Fruit fly (Drosophila melanogaster): ENCODE measurements around the gene Nepl8.

The Nepl8 gene

dm6 chr2L:16534174-16534835 lies 46.4 kb downstream of the Nepl8 start (continued):
- TF ChIP-seq CG4854 (GFP tag; optimal IDR thresholded peaks at IDR 0.05) (peak; percentile 3), CG32767 (GFP tag; IDR thresholded peaks at IDR 0.05) (no peak), dmrt11E (tag; optimal IDR thresholded peaks at IDR 0.05) (no peak), NFAT (GFP tag; IDR thresholded peaks at IDR 0.05) (peak; percentile 27; the same call in 1 of the 2 replicates), Neu2 (GFP tag; optimal IDR thresholded peaks at IDR 0.05; ENCODE audit: borderline replicate concordance) (no peak), Bdp1 (GFP tag; optimal IDR thresholded peaks at IDR 0.05) (no peak), Lim3 (GFP tag; IDR thresholded peaks at IDR 0.05) (no peak), ind (GFP tag; optimal IDR thresholded peaks at IDR 0.05) (no peak), cad (GFP tag; optimal IDR thresholded peaks at IDR 0.05) (no peak), CG11560 (tag; IDR thresholded peaks at IDR 0.05) (no peak), CG7372 (GFP tag; IDR thresholded peaks at IDR 0.05) (no peak), esg (GFP tag; conservative IDR thresholded peaks at IDR 0.05) (no peak), chm (GFP tag; IDR thresholded peaks at IDR 0.05) (peak; percentile 74; the same call in 1 of the 2 replicates), eyg (GFP tag; optimal IDR thresholded peaks at IDR 0.05) (no peak), CG7556 (GFP tag; optimal IDR thresholded peaks at IDR 0.05) (no peak), crol (GFP tag; IDR thresholded peaks at IDR 0.05) (peak; percentile 86), gsb-n (tag; optimal IDR thresholded peaks at IDR 0.05) (no peak), Drgx (GFP tag; IDR thresholded peaks at IDR 0.05) (peak; percentile 74), Jarid2 (GFP tag; optimal IDR thresholded peaks at IDR 0.05) (peak; percentile 37), CG1024 (GFP tag; IDR thresholded peaks at IDR 0.05) (no peak), Hr39 (optimal IDR thresholded peaks at IDR 0.05) (no peak), amos (GFP tag; IDR thresholded peaks at IDR 0.05; ENCODE audit: partially characterized antibody) (no peak), CG15514 (GFP tag; optimal IDR thresholded peaks at IDR 0.05) (peak; percentile 48), CG11723 (GFP tag; optimal IDR thresholded peaks at IDR 0.05) (peak; percentile 25), Blimp-1 (GFP tag; optimal IDR thresholded peaks at IDR 0.05) (no peak), bsh (GFP tag; optimal IDR thresholded peaks at IDR 0.05) (peak; percentile 14 to 70), CG2129 (GFP tag; IDR thresholded peaks at IDR 0.05; ENCODE audit: partially characterized antibody) (no peak), caup (GFP tag; optimal IDR thresholded peaks at IDR 0.05; ENCODE audit: severe bottlenecking) (peak; percentile 81), CG13894 (tag; optimal IDR thresholded peaks at IDR 0.05) (no peak), CG8089 (GFP tag; optimal IDR thresholded peaks at IDR 0.05) (peak; percentile 33), CG11456 (GFP tag; IDR thresholded peaks at IDR 0.05) (no peak), E2f1 (GFP tag; IDR thresholded peaks at IDR 0.05) (peak; percentile 14; the same call in 1 of the 2 replicates), hb (GFP tag; IDR thresholded peaks at IDR 0.05; ENCODE audit: partially characterized antibody) (no peak), CG7271 (tag; optimal IDR thresholded peaks at IDR 0.05) (no peak), CG18764 (GFP tag; optimal IDR thresholded peaks at IDR 0.05) (no peak), tin (GFP tag; optimal IDR thresholded peaks at IDR 0.05) (no peak), dimm (GFP tag; IDR thresholded peaks at IDR 0.05) (no peak), dan (GFP tag; IDR thresholded peaks at IDR 0.05) (no peak), eve (GFP tag; optimal IDR thresholded peaks at IDR 0.05) (no peak), CG30020 (tag; optimal IDR thresholded peaks at IDR 0.05) (no peak), Hr3 (GFP tag; optimal IDR thresholded peaks at IDR 0.05) (no peak), dmrt99B (tag; optimal IDR thresholded peaks at IDR 0.05) (no peak), ash1 (GFP tag; optimal IDR thresholded peaks at IDR 0.05) (no peak), CG10979 (tag; optimal IDR thresholded peaks at IDR 0.05) (no peak), btn (GFP tag; optimal IDR thresholded peaks at IDR 0.05) (peak; percentile 31), Hmx (GFP tag; optimal IDR thresholded peaks at IDR 0.05) (no peak), slp2 (GFP tag; optimal IDR thresholded peaks at IDR 0.05) (no peak), exex (tag; optimal IDR thresholded peaks at IDR 0.05) (peak; percentile 35), CG10274 (GFP tag; optimal IDR thresholded peaks at IDR 0.05) (no peak), chn (GFP tag; optimal IDR thresholded peaks at IDR 0.05) (peak; percentile 74), CG32532 (GFP tag; IDR thresholded peaks at IDR 0.05) (peak; percentile 62; the same call in 1 of the 2 replicates)

Data from whole organism, embryonic.